Worm (Caenorhabditis elegans) whole organism, early embryonic: ENCODE measurements around the gene F28E10.4.

Experiments used
- B0310.2 ChIP-seq: sonication (generic microtip); optimal IDR thresholded peaks from 2 replicates; lab custom pipeline; 2016; ENCODE audit warnings: mild to moderate bottlenecking, missing genetic modification characterization, missing compliant biosample characterization
- F13C5.2 ChIP-seq: sonication (generic microtip); optimal IDR thresholded peaks from 2 replicates; lab custom pipeline; 2017; ENCODE audit warnings: mild to moderate bottlenecking, missing genetic modification characterization, inconsistent platforms, missing compliant biosample characterization
- aly-1 ChIP-seq: sonication (generic microtip); optimal IDR thresholded peaks from 2 replicates; lab custom pipeline; 2016; ENCODE audit warnings: missing genetic modification characterization, missing compliant biosample characterization
- ama-1 ChIP-seq: fragments of 150-350 bp; optimal IDR thresholded peaks from 2 replicates; lab custom pipeline; 2014
- ceh-13 ChIP-seq: fragments of 200-800 bp; sonication (Bioruptor generic); optimal IDR thresholded peaks from 2 replicates; lab custom pipeline; 2018; ENCODE audit warnings: mild to moderate bottlenecking, missing genetic modification characterization, missing compliant biosample characterization
- ceh-36 ChIP-seq: sonication (generic microtip); optimal IDR thresholded peaks from 2 replicates; lab custom pipeline; 2016; ENCODE audit warnings: missing genetic modification characterization, inconsistent platforms, missing compliant biosample characterization
- ets-7 ChIP-seq: sonication (generic microtip); optimal IDR thresholded peaks from 2 replicates; lab custom pipeline; 2016; ENCODE audit warnings: missing genotype, missing genetic modification characterization, missing compliant biosample characterization
- flt-1 ChIP-seq: fragments of 200-800 bp; sonication (Bioruptor generic); IDR thresholded peaks from 2 replicates; pipeline ENCODE4 v1.3.6; 2022; ENCODE audit warnings: missing genetic modification characterization, missing compliant biosample characterization
- hmbx-1 ChIP-seq: sonication (generic microtip); optimal IDR thresholded peaks from 2 replicates; lab custom pipeline; 2016; ENCODE audit warnings: mild to moderate bottlenecking, missing genetic modification characterization, missing compliant biosample characterization
- hmg-4 ChIP-seq: fragments of 200-800 bp; sonication (Bioruptor generic); optimal IDR thresholded peaks from 2 replicates; lab custom pipeline; 2018; ENCODE audit warnings: mild to moderate bottlenecking, missing genetic modification characterization, missing compliant biosample characterization
- hnd-1 ChIP-seq: sonication (generic microtip); optimal IDR thresholded peaks from 2 replicates; lab custom pipeline; 2016; ENCODE audit warnings: missing genetic modification characterization, missing compliant biosample characterization
- pes-1 ChIP-seq: fragments of 200-800 bp; sonication (Bioruptor generic); IDR thresholded peaks from 2 replicates; pipeline ENCODE4 v1.3.6; 2022; ENCODE audit warnings: missing genetic modification reagents, missing genetic modification characterization, missing compliant biosample characterization
- scrt-1 ChIP-seq: fragments of 200-800 bp; sonication (Bioruptor generic); IDR thresholded peaks from 2 replicates; pipeline ENCODE4 v1.3.6; 2022; ENCODE audit warnings: missing genetic modification characterization, missing compliant biosample characterization
- sea-1 ChIP-seq: fragments of 200-800 bp; sonication (Bioruptor generic); conservative IDR thresholded peaks from 2 replicates; pipeline ENCODE4 v1.3.6; 2022; ENCODE audit warnings: missing genetic modification characterization, missing compliant biosample characterization
- tbx-11 ChIP-seq: fragments of 200-800 bp; sonication (Bioruptor generic); IDR thresholded peaks from 2 replicates; pipeline ENCODE4 v1.3.6; 2022; ENCODE audit warnings: missing genetic modification characterization, missing compliant biosample characterization
- tbx-37 ChIP-seq: fragments of 200-800 bp; sonication (Bioruptor generic); conservative IDR thresholded peaks from 2 replicates; pipeline ENCODE4 v1.3.6; 2022; ENCODE audit warnings: missing genetic modification reagents, missing genetic modification characterization, missing compliant biosample characterization
- tra-4 ChIP-seq: sonication (generic microtip); optimal IDR thresholded peaks from 2 replicates; lab custom pipeline; 2017; ENCODE audit warnings: missing genetic modification characterization, missing compliant biosample characterization

The F28E10.4 gene

ce11 chrIV:4574051-4574450, 6.8 kb upstream of the F28E10.4 start:
- TF ChIP-seq hmbx-1 (tag; lab: Kevin White, UChicago) (no peak), ceh-13 (no peak), B0310.2 (tag; lab: Kevin White, UChicago) (no peak), scrt-1 (GFP tag; lab: Robert Waterston, UW) (no peak)

ce11 chrIV:4570599-4570998, 3.4 kb upstream of the F28E10.4 start:
- TF ChIP-seq F13C5.2 (tag; lab: Kevin White, UChicago) (no peak), B0310.2 (tag; lab: Kevin White, UChicago) (no peak), flt-1 (GFP tag; lab: Robert Waterston, UW) (no peak), tra-4 (no peak), ets-7 (tag; lab: Kevin White, UChicago) (no peak), ceh-13 (no peak), hnd-1 (tag; lab: Kevin White, UChicago) (no peak), tbx-11 (GFP tag; lab: Robert Waterston, UW) (no peak), ceh-36 (no peak), hmg-4 (GFP tag; lab: Kevin White, UChicago) (no peak), aly-1 (tag; lab: Kevin White, UChicago) (no peak), ama-1 (lab: Kevin White, UChicago) (no peak), pes-1 (no peak), tbx-37 (no peak), sea-1 (GFP tag; lab: Robert Waterston, UW) (no peak)

DNA sequence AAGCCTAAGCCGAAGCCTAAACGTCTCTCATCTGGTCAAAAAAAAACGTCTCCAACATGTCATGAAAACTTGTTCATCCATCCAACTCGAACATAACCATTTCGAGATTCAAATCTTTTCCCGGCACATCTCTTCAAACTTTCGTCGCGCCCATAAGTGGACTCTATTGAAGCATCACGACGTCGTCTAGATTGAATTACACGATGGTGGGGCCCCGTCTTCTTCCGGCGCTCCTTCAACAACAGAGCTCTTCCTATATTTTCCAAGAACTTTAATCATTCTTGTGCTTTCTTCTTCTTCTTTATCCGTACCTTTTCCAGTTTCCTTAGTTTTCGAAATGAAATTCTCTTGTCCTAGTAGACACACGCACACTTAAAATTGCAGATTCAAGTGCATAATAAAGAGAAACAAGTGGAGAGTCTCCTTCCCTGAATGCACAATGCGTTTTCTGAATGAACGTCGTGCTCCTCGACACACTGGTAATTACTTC, 1.2 kb upstream of the F28E10.4 start, which contains the start of gene F28E10.1:
TSS of gene F28E10.1 (plus strand) at position 440 of the 490 bp plus-strand sequence.
- no peak for TF ChIP-seq scrt-1 (GFP tag; lab: Robert Waterston, UW)
- no peak for TF ChIP-seq ceh-13
- no peak for TF ChIP-seq tbx-37
- no peak for TF ChIP-seq pes-1
- TF ChIP-seq hmbx-1 (tag; lab: Kevin White, UChicago), result no peak
- TF ChIP-seq ama-1 (lab: Kevin White, UChicago), result no peak
- TF ChIP-seq tbx-11 (GFP tag; lab: Robert Waterston, UW), result no peak
- no peak for TF ChIP-seq B0310.2 (tag; lab: Kevin White, UChicago)
- no peak for TF ChIP-seq sea-1 (GFP tag; lab: Robert Waterston, UW)
- TF ChIP-seq ets-7 (tag; lab: Kevin White, UChicago), result no peak
- no peak for TF ChIP-seq flt-1 (GFP tag; lab: Robert Waterston, UW)
- TF ChIP-seq hmg-4 (GFP tag; lab: Kevin White, UChicago), result no peak
- no peak for TF ChIP-seq aly-1 (tag; lab: Kevin White, UChicago)
- TF ChIP-seq F13C5.2 (tag; lab: Kevin White, UChicago), result no peak

DNA sequence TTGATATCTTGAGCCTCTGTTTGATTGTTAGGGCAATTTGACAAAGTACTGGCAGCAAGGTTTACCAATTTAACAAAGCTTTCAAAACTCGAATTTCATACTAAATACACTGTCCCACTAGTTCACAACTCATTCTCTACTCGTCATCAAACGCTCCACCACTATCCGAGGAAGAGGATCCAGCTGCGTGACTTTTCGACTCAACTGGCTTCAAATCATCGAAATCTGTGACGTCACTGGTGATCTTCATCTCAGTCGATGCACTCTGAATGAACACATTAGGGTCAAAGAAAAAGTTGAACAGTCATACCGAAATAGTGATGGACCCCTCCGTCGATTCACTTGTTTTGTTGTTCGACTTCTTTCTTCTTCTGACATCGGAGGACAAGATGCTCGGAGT, 1.4 kb downstream of the F28E10.4 start:
- TF ChIP-seq hnd-1 (tag; lab: Kevin White, UChicago), result no peak
- TF ChIP-seq flt-1 (GFP tag; lab: Robert Waterston, UW), result no peak
- no peak for TF ChIP-seq ets-7 (tag; lab: Kevin White, UChicago)
- no peak for TF ChIP-seq pes-1
- no peak for TF ChIP-seq ceh-36
- no peak for TF ChIP-seq sea-1 (GFP tag; lab: Robert Waterston, UW)
- no peak for TF ChIP-seq F13C5.2 (tag; lab: Kevin White, UChicago)
- no peak for TF ChIP-seq scrt-1 (GFP tag; lab: Robert Waterston, UW)
- TF ChIP-seq tbx-11 (GFP tag; lab: Robert Waterston, UW), result no peak
- TF ChIP-seq tra-4, result no peak
- no peak for TF ChIP-seq hmg-4 (GFP tag; lab: Kevin White, UChicago)
- TF ChIP-seq aly-1 (tag; lab: Kevin White, UChicago), result no peak
- no peak for TF ChIP-seq hmbx-1 (tag; lab: Kevin White, UChicago)
- no peak for TF ChIP-seq ceh-13
- TF ChIP-seq ama-1 (lab: Kevin White, UChicago), result no peak
- no peak for TF ChIP-seq B0310.2 (tag; lab: Kevin White, UChicago)
- no peak for TF ChIP-seq tbx-37

ce11 chrIV:4564541-4564940, 2.7 kb downstream of the F28E10.4 start:
- no peak for TF ChIP-seq tbx-37
- TF ChIP-seq F13C5.2 (tag; lab: Kevin White, UChicago), result no peak

DNA sequence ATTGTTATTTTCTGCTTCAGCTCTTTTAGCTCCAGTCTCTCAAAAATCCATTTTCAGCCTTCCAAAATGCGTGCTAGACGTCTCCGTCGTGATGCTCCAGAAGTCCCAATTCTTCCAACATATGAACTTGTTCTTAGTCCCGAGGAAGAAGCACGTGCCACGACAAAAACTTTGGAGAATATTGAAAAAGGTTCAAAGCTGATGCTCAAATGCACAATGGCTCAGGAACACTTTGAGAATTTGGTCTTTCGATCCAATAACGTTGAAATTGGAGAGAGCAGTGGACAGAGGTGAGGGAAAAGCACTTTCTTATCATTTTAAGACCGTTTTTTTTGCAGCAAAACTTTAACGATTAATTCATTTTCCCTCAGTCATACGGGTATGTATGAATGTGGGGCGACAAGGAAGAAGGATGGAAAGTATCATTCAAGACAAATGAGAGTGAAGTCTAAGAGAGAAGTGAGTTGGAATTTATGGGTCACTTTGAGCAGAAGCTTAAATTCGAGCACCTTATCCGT, 4.6 kb downstream of the F28E10.4 start, which contains the start of gene igeg-1:
TSS of gene igeg-1 (plus strand) at position 51 of the 518 bp plus-strand sequence.
- TF ChIP-seq tbx-11 (GFP tag; lab: Robert Waterston, UW) (no peak), hmbx-1 (tag; lab: Kevin White, UChicago) (no peak), ceh-13 (no peak), tbx-37 (no peak), aly-1 (tag; lab: Kevin White, UChicago) (no peak), hnd-1 (tag; lab: Kevin White, UChicago) (no peak), ets-7 (tag; lab: Kevin White, UChicago) (no peak), F13C5.2 (tag; lab: Kevin White, UChicago) (no peak), B0310.2 (tag; lab: Kevin White, UChicago) (no peak), pes-1 (no peak), scrt-1 (GFP tag; lab: Robert Waterston, UW) (no peak), tra-4 (no peak), ceh-36 (no peak), flt-1 (GFP tag; lab: Robert Waterston, UW) (no peak), sea-1 (GFP tag; lab: Robert Waterston, UW) (no peak), hmg-4 (GFP tag; lab: Kevin White, UChicago) (no peak)

- no peak for TF ChIP-seq hmg-4 (GFP tag; lab: Kevin White, UChicago)
- TF ChIP-seq scrt-1 (GFP tag; lab: Robert Waterston, UW), result no peak
Observed at ce11 chrIV:4559160-4559559, 8.1 kb downstream of the F28E10.4 start.

DNA sequence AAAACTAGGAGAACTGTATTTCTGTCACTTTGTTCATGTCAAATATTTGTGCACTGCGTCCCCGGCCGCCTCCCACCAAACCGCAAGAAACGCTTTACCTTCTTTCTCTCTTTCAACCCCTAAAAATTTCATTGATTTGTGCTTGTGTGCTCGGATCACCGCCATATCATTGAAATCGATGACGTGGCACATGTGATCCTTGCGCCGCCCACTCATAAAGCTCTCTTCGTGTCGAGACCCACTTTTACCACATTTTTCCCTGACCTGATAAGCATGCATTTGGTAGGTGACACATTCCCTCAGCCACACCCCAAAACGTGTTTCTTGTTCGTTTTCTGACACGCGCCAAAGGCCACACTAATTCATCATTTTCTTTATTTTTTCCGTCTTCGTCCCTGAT, 9.5 kb downstream of the F28E10.4 start:
- TF ChIP-seq B0310.2 (tag; lab: Kevin White, UChicago), result no peak
- TF ChIP-seq tra-4, result no peak
- TF ChIP-seq hnd-1 (tag; lab: Kevin White, UChicago), result no peak
- no peak for TF ChIP-seq F13C5.2 (tag; lab: Kevin White, UChicago)
- TF ChIP-seq pes-1, result no peak
- TF ChIP-seq sea-1 (GFP tag; lab: Robert Waterston, UW), result no peak
- no peak for TF ChIP-seq aly-1 (tag; lab: Kevin White, UChicago)
- TF ChIP-seq scrt-1 (GFP tag; lab: Robert Waterston, UW), result no peak
